Worm (Caenorhabditis elegans): ENCODE measurements around the gene ceh-40.
A peak's percentile ranks its signal among the peaks of the same experiment; 100 is the strongest.

The ceh-40 gene

ce11 chrX:12364804-12365203 is 44.2 kb upstream of the ceh-40 start, which contains the start of gene F19H6.5:
F19H6.5 (minus strand) TSS chrX:12364904.
- TF ChIP-seq ceh-43 (GFP tag; optimal IDR thresholded peaks at IDR 0.05) (no peak), nhr-2 (tag; optimal IDR thresholded peaks at IDR 0.05) (no peak)

- TF ChIP-seq ceh-43 (GFP tag; optimal IDR thresholded peaks at IDR 0.05) (no peak), lin-13 (tag; optimal IDR thresholded peaks at IDR 0.05) (no peak), tbx-8 (GFP tag; optimal IDR thresholded peaks at IDR 0.05) (no peak), sptf-1 (tag; optimal IDR thresholded peaks at IDR 0.05) (no peak), hlh-1 (tag; optimal IDR thresholded peaks at IDR 0.05) (peak; percentile 8), lsy-2 (tag; optimal IDR thresholded peaks at IDR 0.05) (peak; percentile 81), sem-2 (GFP tag; optimal IDR thresholded peaks at IDR 0.05) (no peak), blmp-1 (tag; optimal IDR thresholded peaks at IDR 0.05) (no peak), drap-1 (GFP tag; optimal IDR thresholded peaks at IDR 0.05) (peak; percentile 63), nhr-76 (tag; optimal IDR thresholded peaks at IDR 0.05) (no peak), nhr-28 (tag; optimal IDR thresholded peaks at IDR 0.05) (peak; percentile 21), unc-120 (tag; optimal IDR thresholded peaks at IDR 0.05; ENCODE audit: poor library complexity, severe bottlenecking) (peak; percentile 7), snpc-4 (tag; optimal IDR thresholded peaks at IDR 0.05) (no peak), elt-1 (tag; optimal IDR thresholded peaks at IDR 0.05; ENCODE audit: borderline replicate concordance, insufficient read depth) (no peak), ceh-39 (tag; optimal IDR thresholded peaks at IDR 0.05) (peak; percentile 36), ceh-83 (GFP tag; optimal IDR thresholded peaks at IDR 0.05) (no peak), mls-2 (tag; optimal IDR thresholded peaks at IDR 0.05) (no peak), unc-39 (tag; optimal IDR thresholded peaks at IDR 0.05) (no peak), bed-3 (GFP tag; optimal IDR thresholded peaks at IDR 0.05) (no peak), ztf-11 (tag; optimal IDR thresholded peaks at IDR 0.05) (no peak), pha-4 (tag; optimal IDR thresholded peaks at IDR 0.05) (peak; percentile 56), M03D4.4 (tag; optimal IDR thresholded peaks at IDR 0.05) (no peak), flh-1 (GFP tag; optimal IDR thresholded peaks at IDR 0.05) (no peak), mep-1 (tag; optimal IDR thresholded peaks at IDR 0.05) (peak; percentile 49), mab-5 (tag; optimal IDR thresholded peaks at IDR 0.05) (peak; percentile 70), nhr-12 (tag; optimal IDR thresholded peaks at IDR 0.05) (no peak), ham-2 (GFP tag; optimal IDR thresholded peaks at IDR 0.05) (no peak), elt-3 (tag; optimal IDR thresholded peaks at IDR 0.05) (peak; percentile 67), cnd-1 (tag; optimal IDR thresholded peaks at IDR 0.05) (no peak), nhr-237 (tag; optimal IDR thresholded peaks at IDR 0.05) (peak; percentile 99), nhr-2 (tag; optimal IDR thresholded peaks at IDR 0.05) (peak; percentile 30), ces-1 (GFP tag; optimal IDR thresholded peaks at IDR 0.05) (peak; percentile 62), lin-32 (GFP tag; optimal IDR thresholded peaks at IDR 0.05) (no peak), zip-8 (tag; optimal IDR thresholded peaks at IDR 0.05) (no peak), unc-62 (GFP tag; optimal IDR thresholded peaks at IDR 0.05) (peak; percentile 61)
These were observed 42.4 kb upstream of the ceh-40 start for ce11 chrX:12362951-12363486.

ce11 chrX:12360444-12360843 is 39.9 kb upstream of the ceh-40 start, which contains the start of the genes nspc-15 and F19H6.6:
nspc-15 (plus strand) TSS chrX:12360744.
F19H6.6 (plus strand) TSS chrX:12360827.
- TF ChIP-seq bed-3 (GFP tag; optimal IDR thresholded peaks at IDR 0.05): no peak
- TF ChIP-seq ceh-39 (tag; optimal IDR thresholded peaks at IDR 0.05): no peak
- TF ChIP-seq mab-5 (tag; optimal IDR thresholded peaks at IDR 0.05): no peak
- no peak for TF ChIP-seq nhr-237 (tag; optimal IDR thresholded peaks at IDR 0.05)
- TF ChIP-seq nhr-2 (tag; optimal IDR thresholded peaks at IDR 0.05): no peak
- TF ChIP-seq drap-1 (GFP tag; optimal IDR thresholded peaks at IDR 0.05): no peak
- TF ChIP-seq pha-4 (tag; optimal IDR thresholded peaks at IDR 0.05): no peak
- no peak for TF ChIP-seq lin-32 (GFP tag; optimal IDR thresholded peaks at IDR 0.05)

ce11 chrX:12358957-12359356 is 38.4 kb upstream of the ceh-40 start, which contains the start of gene nspc-14:
nspc-14 (minus strand) TSS chrX:12359057.
- TF ChIP-seq bed-3 (GFP tag; optimal IDR thresholded peaks at IDR 0.05): no peak
- no peak for TF ChIP-seq mab-5 (tag; optimal IDR thresholded peaks at IDR 0.05)
- no peak for TF ChIP-seq nhr-237 (tag; optimal IDR thresholded peaks at IDR 0.05)
- TF ChIP-seq nhr-12 (tag; optimal IDR thresholded peaks at IDR 0.05): no peak
- no peak for TF ChIP-seq sem-2 (GFP tag; optimal IDR thresholded peaks at IDR 0.05)
- TF ChIP-seq ces-1 (GFP tag; optimal IDR thresholded peaks at IDR 0.05): no peak
- TF ChIP-seq M03D4.4 (tag; optimal IDR thresholded peaks at IDR 0.05): no peak
